Worm (Caenorhabditis elegans): ENCODE results near the gene F01F1.2.

The F01F1.2 gene

DNA sequence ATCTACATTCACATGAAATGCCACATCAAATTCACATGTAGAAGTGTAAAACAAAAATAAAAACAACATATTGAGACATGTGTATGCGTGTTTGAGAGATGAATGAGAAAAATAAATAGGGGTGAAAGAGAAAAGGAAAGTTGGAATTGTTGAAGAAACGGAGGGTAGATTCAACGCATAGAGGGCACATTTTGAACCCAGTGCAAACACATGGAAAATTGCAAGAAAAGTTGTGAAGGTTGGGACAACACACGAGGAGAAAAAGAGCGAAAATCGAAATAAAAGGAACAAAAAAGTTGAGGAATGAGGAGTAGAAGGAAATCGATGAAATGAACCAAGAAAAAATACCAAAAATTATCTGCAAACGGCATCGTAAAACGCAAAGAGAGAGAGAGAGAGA, 38.8 kb upstream of the F01F1.2 start:
- TF ChIP-seq sma-9 (GFP tag; optimal IDR thresholded peaks at IDR 0.05): peak; percentile 6
- TF ChIP-seq sma-9 (tag; optimal IDR thresholded peaks at IDR 0.05): no peak
- TF ChIP-seq C34F6.9 (tag; optimal IDR thresholded peaks at IDR 0.05): peak; percentile 16
- TF ChIP-seq ceh-82 (tag; optimal IDR thresholded peaks at IDR 0.05): no peak

DNA sequence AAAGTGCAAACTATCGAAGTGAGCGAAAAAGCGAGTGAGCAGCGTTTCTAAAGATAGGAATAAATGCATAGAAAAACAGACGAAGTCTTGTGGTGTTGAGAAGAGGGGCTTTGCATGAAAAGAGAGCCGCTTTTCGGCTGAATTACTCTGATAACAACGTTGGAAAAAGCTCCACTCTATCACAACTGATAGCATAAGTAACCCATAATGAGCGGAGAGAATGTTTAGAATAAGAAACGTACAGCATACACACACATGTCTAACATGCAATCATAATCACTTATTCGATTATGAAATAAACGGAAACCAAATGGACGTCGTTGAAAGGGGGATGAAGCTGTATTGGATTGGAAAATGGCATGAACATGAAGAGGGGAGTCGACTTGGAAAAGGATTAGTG, 38.1 kb upstream of the F01F1.2 start:
- TF ChIP-seq fos-1 (tag; optimal IDR thresholded peaks at IDR 0.05): peak; percentile 40
- TF ChIP-seq sma-9 (GFP tag; optimal IDR thresholded peaks at IDR 0.05): peak; percentile 5
- TF ChIP-seq sma-9 (tag; optimal IDR thresholded peaks at IDR 0.05): no peak
- no peak for TF ChIP-seq lin-39 (tag; optimal IDR thresholded peaks at IDR 0.05)

DNA sequence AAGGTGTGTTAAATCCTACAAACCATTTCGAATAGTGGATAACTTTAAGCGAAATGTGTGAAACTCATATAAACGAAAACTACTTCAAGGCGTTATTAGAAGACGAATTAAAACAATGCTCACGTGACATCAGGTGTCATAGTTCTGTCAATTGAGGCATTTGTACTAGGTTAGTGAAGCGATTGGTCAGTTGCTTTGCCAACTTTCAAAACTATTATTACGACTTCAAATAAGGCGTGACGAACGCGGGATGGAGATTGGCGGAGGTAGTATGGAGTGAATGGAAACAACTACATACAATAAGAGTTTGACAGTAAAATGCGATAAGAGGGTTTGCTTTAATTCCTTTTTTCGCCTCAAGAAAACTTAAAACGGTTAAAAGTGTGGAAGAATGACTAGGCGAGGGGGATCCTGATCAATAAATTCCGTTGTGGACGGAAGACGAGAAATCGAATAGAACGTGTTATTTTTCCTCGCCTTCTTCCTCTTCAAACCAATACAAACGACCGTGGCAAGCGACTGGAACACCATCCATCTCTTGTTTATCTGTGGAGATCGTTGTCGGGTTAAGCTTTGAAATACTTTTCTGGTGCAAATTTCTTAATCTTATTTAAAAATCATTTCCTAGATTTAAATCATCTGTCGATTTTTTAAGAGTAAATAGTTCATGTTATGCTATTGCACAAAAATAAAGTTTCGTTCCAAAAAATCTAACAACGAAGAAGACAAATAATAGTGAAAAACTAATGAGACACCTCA, 37.4 kb upstream of the F01F1.2 start:
- TF ChIP-seq zag-1 (tag; optimal IDR thresholded peaks at IDR 0.05): no peak
- peak; percentile 28 for TF ChIP-seq gmeb-1 (tag; optimal IDR thresholded peaks at IDR 0.05)

DNA sequence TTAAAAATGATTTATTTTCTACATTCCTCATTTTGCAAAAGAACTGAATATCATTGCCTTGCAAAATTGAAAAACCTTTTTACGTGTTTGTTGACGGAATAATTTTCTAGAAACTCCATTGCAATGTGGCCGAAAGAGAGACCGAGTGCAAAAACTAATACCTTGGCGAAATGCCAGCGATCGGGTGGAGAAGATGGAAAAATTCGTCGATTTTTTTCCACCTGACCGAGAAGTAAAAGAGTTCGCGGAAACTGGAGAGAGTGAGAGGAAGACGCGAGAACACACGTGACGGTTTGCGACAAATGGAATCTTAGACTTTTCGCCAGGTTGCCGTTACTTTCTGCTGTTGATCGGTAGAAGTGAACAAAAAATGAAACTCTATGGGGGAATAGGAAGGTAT, 36.7 kb upstream of the F01F1.2 start:
- TF ChIP-seq sem-4 (tag; optimal IDR thresholded peaks at IDR 0.05) (peak; percentile 37), zag-1 (tag; optimal IDR thresholded peaks at IDR 0.05) (no peak), sma-3 (GFP tag; optimal IDR thresholded peaks at IDR 0.05) (peak; percentile 39), ZK546.5 (tag; optimal IDR thresholded peaks at IDR 0.05) (no peak), fos-1 (tag; optimal IDR thresholded peaks at IDR 0.05) (peak; percentile 19), mdl-1 (tag; optimal IDR thresholded peaks at IDR 0.05) (peak; percentile 42 to 63), nhr-6 (tag; optimal IDR thresholded peaks at IDR 0.05) (no peak), nhr-25 (tag; optimal IDR thresholded peaks at IDR 0.05) (peak; percentile 63), F13H6.1 (tag; optimal IDR thresholded peaks at IDR 0.05) (peak; percentile 25), gmeb-1 (tag; optimal IDR thresholded peaks at IDR 0.05) (peak; percentile 32), crh-2 (tag; optimal IDR thresholded peaks at IDR 0.05) (peak; percentile 9), mab-5 (tag; optimal IDR thresholded peaks at IDR 0.05) (no peak), lin-39 (tag; optimal IDR thresholded peaks at IDR 0.05) (no peak), ama-1 (optimal IDR thresholded peaks at IDR 0.05) (peak; percentile 58), sma-9 (GFP tag; optimal IDR thresholded peaks at IDR 0.05) (peak; percentile 73), sma-9 (tag; optimal IDR thresholded peaks at IDR 0.05) (no peak), lin-11 (tag; optimal IDR thresholded peaks at IDR 0.05) (peak; percentile 12), dmd-4 (tag; optimal IDR thresholded peaks at IDR 0.05) (no peak), nhr-129 (tag; optimal IDR thresholded peaks at IDR 0.05) (peak; percentile 78), elt-3 (tag; optimal IDR thresholded peaks at IDR 0.05) (no peak), mbf-1 (tag; optimal IDR thresholded peaks at IDR 0.05) (no peak), elt-1 (tag; optimal IDR thresholded peaks at IDR 0.05) (no peak), snpc-4 (tag; optimal IDR thresholded peaks at IDR 0.05) (no peak), nhr-12 (tag; optimal IDR thresholded peaks at IDR 0.05) (no peak), unc-39 (tag; optimal IDR thresholded peaks at IDR 0.05) (no peak), unc-55 (GFP tag; optimal IDR thresholded peaks at IDR 0.05) (no peak), lsy-2 (tag; optimal IDR thresholded peaks at IDR 0.05) (peak in 1 of 2 experiments; percentile 52), ztf-1 (GFP tag; conservative IDR thresholded peaks at IDR 0.05) (no peak), egl-27 (tag; optimal IDR thresholded peaks at IDR 0.05) (no peak), nhr-11 (tag; optimal IDR thresholded peaks at IDR 0.05) (no peak), alr-1 (tag; optimal IDR thresholded peaks at IDR 0.05) (no peak), nhr-21 (tag; optimal IDR thresholded peaks at IDR 0.05) (peak; percentile 47), Y55F3AM.14 (GFP tag; optimal IDR thresholded peaks at IDR 0.05) (no peak), blmp-1 (tag; optimal IDR thresholded peaks at IDR 0.05; ENCODE audit: insufficient read depth) (peak; percentile 48), C34F6.9 (tag; optimal IDR thresholded peaks at IDR 0.05) (peak; percentile 44), nhr-23 (tag; optimal IDR thresholded peaks at IDR 0.05) (no peak)
